Worm (Caenorhabditis elegans): ENCODE measurements around the gene lgc-39.

lgc-39 gene

DNA sequence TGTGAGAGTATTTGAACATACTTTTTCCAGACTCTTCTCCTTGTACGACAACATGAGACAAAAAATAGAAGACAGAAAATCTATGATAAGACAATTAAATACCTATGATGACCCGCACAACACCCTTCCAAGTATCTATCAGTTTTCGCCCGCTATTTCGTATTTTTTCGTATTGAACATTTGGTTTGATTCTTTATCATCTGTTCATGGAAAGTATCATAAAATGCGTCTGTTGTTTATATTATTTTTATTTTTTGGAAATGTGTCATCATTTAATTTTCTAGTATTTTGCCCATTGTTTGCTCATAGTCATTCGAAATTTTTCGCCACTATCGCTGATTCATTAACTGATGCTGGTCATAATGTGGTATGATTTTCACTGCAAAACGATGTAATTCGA is 18.2 kb upstream of the lgc-39 start, which contains the start of gene ugt-39:
Gene ugt-39 (plus strand): TSS at position 54 of the 400 bp plus-strand sequence.
- TF ChIP-seq nhr-232 (tag; optimal IDR thresholded peaks at IDR 0.05) = no peak
- no peak for TF ChIP-seq unc-3 (GFP tag; conservative IDR thresholded peaks at IDR 0.05)
- no peak for TF ChIP-seq unc-3 (tag; optimal IDR thresholded peaks at IDR 0.05)
- no peak for TF ChIP-seq unc-86 (tag; optimal IDR thresholded peaks at IDR 0.05)
- TF ChIP-seq F13H6.1 (tag; optimal IDR thresholded peaks at IDR 0.05) = no peak
- no peak for TF ChIP-seq pha-2 (tag; optimal IDR thresholded peaks at IDR 0.05)
- TF ChIP-seq syd-9 (tag; optimal IDR thresholded peaks at IDR 0.05) = no peak
- TF ChIP-seq ceh-48 (tag; optimal IDR thresholded peaks at IDR 0.05) = no peak
- no peak for TF ChIP-seq pag-3 (tag; optimal IDR thresholded peaks at IDR 0.05; ENCODE audit: borderline replicate concordance)
- TF ChIP-seq hlh-15 (tag; optimal IDR thresholded peaks at IDR 0.05) = no peak
- no peak for TF ChIP-seq dve-1 (tag; optimal IDR thresholded peaks at IDR 0.05)
- no peak for TF ChIP-seq ceh-45 (GFP tag; IDR thresholded peaks at IDR 0.05)
- no peak for TF ChIP-seq npax-4 (tag; optimal IDR thresholded peaks at IDR 0.05)
- no peak for TF ChIP-seq tbx-2 (tag; optimal IDR thresholded peaks at IDR 0.05)
- no peak for TF ChIP-seq fkh-10 (GFP tag; optimal IDR thresholded peaks at IDR 0.05)

DNA sequence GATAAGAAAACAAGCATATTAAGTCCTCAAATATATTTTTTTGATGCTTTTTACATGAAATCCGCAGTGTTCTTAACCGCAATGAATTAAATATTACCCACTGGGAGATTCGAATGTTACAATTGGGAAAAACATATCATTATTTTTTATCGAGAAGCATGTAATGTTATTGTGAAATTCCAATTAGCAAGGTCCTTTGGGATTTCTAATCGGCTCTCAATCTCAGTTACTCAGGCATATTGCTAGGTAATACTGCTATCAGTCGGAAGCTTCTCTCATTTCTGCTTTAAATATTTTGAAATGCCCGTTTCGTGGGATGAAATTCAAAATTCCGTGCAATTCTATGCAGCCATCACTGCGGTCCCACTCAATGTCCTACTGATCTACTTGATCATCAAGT is 15.9 kb upstream of the lgc-39 start, which contains the start of gene str-204:
Gene str-204 (plus strand): TSS at position 301 of the 400 bp plus-strand sequence.
- no peak for TF ChIP-seq pat-9 (tag; optimal IDR thresholded peaks at IDR 0.05)
- no peak for TF ChIP-seq C38D4.7 (GFP tag; optimal IDR thresholded peaks at IDR 0.05)
- TF ChIP-seq mec-3 (tag; optimal IDR thresholded peaks at IDR 0.05; ENCODE audit: borderline replicate concordance) = no peak
- TF ChIP-seq pha-4 (tag; optimal IDR thresholded peaks at IDR 0.05) = no peak
- TF ChIP-seq ceh-2 (tag; optimal IDR thresholded peaks at IDR 0.05) = no peak
- TF ChIP-seq ama-1 (optimal IDR thresholded peaks at IDR 0.05) = no peak
- no peak for TF ChIP-seq Y22D7AL.16 (tag; optimal IDR thresholded peaks at IDR 0.05)
- TF ChIP-seq unc-86 (tag; optimal IDR thresholded peaks at IDR 0.05) = no peak
- TF ChIP-seq ceh-34 (tag; optimal IDR thresholded peaks at IDR 0.05) = no peak
- no peak for TF ChIP-seq fkh-10 (GFP tag; optimal IDR thresholded peaks at IDR 0.05)
- no peak for TF ChIP-seq ceh-22 (tag; optimal IDR thresholded peaks at IDR 0.05)
- TF ChIP-seq K02D7.2 (tag; optimal IDR thresholded peaks at IDR 0.05) = no peak
- no peak for TF ChIP-seq tbx-7 (tag; optimal IDR thresholded peaks at IDR 0.05)
- TF ChIP-seq odd-2 (tag; optimal IDR thresholded peaks at IDR 0.05) = no peak
- TF ChIP-seq unc-3 (GFP tag; conservative IDR thresholded peaks at IDR 0.05) = no peak
- no peak for TF ChIP-seq unc-3 (tag; optimal IDR thresholded peaks at IDR 0.05)

DNA sequence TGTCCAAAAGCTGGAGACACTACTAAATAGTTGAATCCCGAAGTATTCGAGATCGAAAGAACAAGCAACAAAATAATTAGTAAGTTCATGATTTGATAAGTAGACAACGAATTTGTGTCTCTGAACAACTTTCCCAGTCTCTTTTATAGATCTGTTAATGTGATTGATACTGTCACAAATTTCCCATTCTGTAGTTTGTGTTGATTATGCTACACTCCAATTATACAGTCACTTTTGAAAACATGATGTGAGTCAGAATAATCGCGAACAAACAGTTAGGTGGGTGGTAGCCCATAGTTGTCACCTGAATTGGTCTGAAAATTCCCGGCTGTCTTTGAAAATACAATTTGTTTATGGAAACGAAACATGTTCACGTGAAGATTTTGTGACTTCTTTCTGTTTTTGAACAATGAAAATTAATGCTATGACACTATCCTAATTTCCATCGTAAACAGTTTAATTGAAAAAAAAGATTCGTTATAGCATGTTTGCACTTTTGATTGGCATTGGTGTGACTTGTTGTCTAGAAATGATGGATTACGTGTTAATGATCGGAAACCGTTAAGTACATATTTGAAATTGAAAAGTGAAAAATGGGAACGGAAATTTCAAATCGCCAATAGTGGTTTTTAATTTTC is 11.7 kb upstream of the lgc-39 start, which contains the start of gene ugt-41:
Gene ugt-41 (minus strand): TSS at position 119 of the 638 bp plus-strand sequence.
- TF ChIP-seq odd-2 (tag; optimal IDR thresholded peaks at IDR 0.05) (no peak), hlh-30 (tag; optimal IDR thresholded peaks at IDR 0.05; ENCODE audit: insufficient read depth) (no peak), ceh-18 (tag; optimal IDR thresholded peaks at IDR 0.05) (no peak), tbx-2 (tag; optimal IDR thresholded peaks at IDR 0.05) (no peak), gmeb-2 (tag; optimal IDR thresholded peaks at IDR 0.05) (no peak), fkh-6 (tag; optimal IDR thresholded peaks at IDR 0.05) (no peak), nfya-1 (tag; optimal IDR thresholded peaks at IDR 0.05) (no peak), unc-3 (GFP tag; conservative IDR thresholded peaks at IDR 0.05) (no peak), unc-3 (tag; optimal IDR thresholded peaks at IDR 0.05) (no peak), nhr-11 (tag; optimal IDR thresholded peaks at IDR 0.05) (no peak), madf-2 (tag; optimal IDR thresholded peaks at IDR 0.05) (no peak), pax-1 (tag; optimal IDR thresholded peaks at IDR 0.05) (no peak), nhr-232 (tag; optimal IDR thresholded peaks at IDR 0.05) (no peak), pqm-1 (tag; optimal IDR thresholded peaks at IDR 0.05) (no peak), pag-3 (tag; optimal IDR thresholded peaks at IDR 0.05; ENCODE audit: borderline replicate concordance) (no peak), fkh-10 (GFP tag; optimal IDR thresholded peaks at IDR 0.05) (no peak), ceh-6 (GFP tag; optimal IDR thresholded peaks at IDR 0.05) (no peak), F13H6.1 (tag; optimal IDR thresholded peaks at IDR 0.05) (no peak)

All from whole organism, late embryonic.